Worm (Caenorhabditis elegans) whole organism, late embryonic: Measurements from ENCODE around the gene F38E11.9.

ENCODE experiments used
- C08G9.2 ChIP-seq: sonication (generic microtip); optimal IDR thresholded peaks from 2 replicates; lab custom pipeline; 2016; ENCODE audit warnings: mild to moderate bottlenecking, missing genetic modification characterization, moderate library complexity, missing compliant biosample characterization
- C38D4.7 ChIP-seq: fragments of 200-800 bp; sonication (Bioruptor generic); optimal IDR thresholded peaks from 2 replicates; lab custom pipeline; 2018; ENCODE audit warnings: mild to moderate bottlenecking, missing genetic modification characterization, moderate library complexity, missing compliant biosample characterization
- K02D7.2 ChIP-seq: sonication (generic microtip); optimal IDR thresholded peaks from 2 replicates; lab custom pipeline; 2017; ENCODE audit warnings: mild to moderate bottlenecking, missing genetic modification characterization, missing compliant biosample characterization
- T23F11.4 ChIP-seq: fragments of 200-800 bp; sonication (Bioruptor generic); optimal IDR thresholded peaks from 2 replicates; lab custom pipeline; 2018; ENCODE audit warnings: mild to moderate bottlenecking, missing genetic modification characterization, missing compliant biosample characterization
- Y22D7AL.16 ChIP-seq: sonication (generic microtip); optimal IDR thresholded peaks from 2 replicates; lab custom pipeline; 2016; ENCODE audit warnings: missing genetic modification characterization, missing compliant biosample characterization
- ama-1 ChIP-seq: fragments of 150-350 bp; optimal IDR thresholded peaks from 2 replicates; lab custom pipeline; 2014
- ceh-18 ChIP-seq: sonication (generic microtip); optimal IDR thresholded peaks from 2 replicates; lab custom pipeline; 2016; ENCODE audit warnings: missing genetic modification characterization, missing compliant biosample characterization
- ceh-19 ChIP-seq: fragments of 200-800 bp; sonication (Bioruptor generic); optimal IDR thresholded peaks from 2 replicates; lab custom pipeline; 2018; ENCODE audit warnings: mild to moderate bottlenecking, missing genetic modification characterization, missing compliant biosample characterization
- ceh-2 ChIP-seq: sonication (generic microtip); optimal IDR thresholded peaks from 2 replicates; lab custom pipeline; 2016; ENCODE audit warnings: missing genotype, missing genetic modification characterization, missing compliant biosample characterization
- ceh-22 ChIP-seq: sonication (generic microtip); optimal IDR thresholded peaks from 2 replicates; lab custom pipeline; 2017; ENCODE audit warnings: missing biosample characterization, missing genetic modification characterization
- ceh-30 ChIP-seq: fragments of 150-350 bp; optimal IDR thresholded peaks from 2 replicates; lab custom pipeline; 2014; ENCODE audit warnings: missing biosample characterization, missing genetic modification characterization
- ceh-31 ChIP-seq: sonication (generic microtip); optimal IDR thresholded peaks from 2 replicates; lab custom pipeline; 2016; ENCODE audit warnings: missing genetic modification characterization, missing compliant biosample characterization
- ceh-34 ChIP-seq: sonication (generic microtip); optimal IDR thresholded peaks from 2 replicates; lab custom pipeline; 2016; ENCODE audit warnings: mild to moderate bottlenecking, missing genetic modification characterization, missing compliant biosample characterization
- ceh-45 ChIP-seq: fragments of 200-800 bp; sonication (Bioruptor generic); IDR thresholded peaks from 2 replicates; pipeline ENCODE4 v1.3.6; 2022; ENCODE audit warnings: missing genetic modification reagents, missing genetic modification characterization, missing compliant biosample characterization
- ceh-48 ChIP-seq: sonication (generic microtip); optimal IDR thresholded peaks from 2 replicates; lab custom pipeline; 2016; ENCODE audit warnings: missing genetic modification characterization, inconsistent platforms, missing compliant biosample characterization
- ceh-9 ChIP-seq: sonication (generic microtip); optimal IDR thresholded peaks from 2 replicates; lab custom pipeline; 2016; ENCODE audit warnings: mild to moderate bottlenecking, missing genetic modification characterization, inconsistent platforms, missing compliant biosample characterization
- dve-1 ChIP-seq: sonication (generic microtip); optimal IDR thresholded peaks from 2 replicates; lab custom pipeline; 2017; ENCODE audit warnings: antibody characterized with exemption, mild to moderate bottlenecking, missing genetic modification characterization, missing compliant biosample characterization
- elt-2 ChIP-seq: sonication (generic microtip); optimal IDR thresholded peaks from 2 replicates; lab custom pipeline; 2016; ENCODE audit warnings: missing genetic modification reagents, missing genetic modification characterization, missing compliant biosample characterization
- ets-4 ChIP-seq: sonication (generic microtip); optimal IDR thresholded peaks from 2 replicates; lab custom pipeline; 2016; ENCODE audit warnings: missing genetic modification characterization, missing compliant biosample characterization
- eyg-1 ChIP-seq: sonication (generic microtip); optimal IDR thresholded peaks from 2 replicates; lab custom pipeline; 2016; ENCODE audit warnings: missing genotype, missing genetic modification characterization, missing compliant biosample characterization
- fkh-6 ChIP-seq: sonication (generic microtip); optimal IDR thresholded peaks from 2 replicates; lab custom pipeline; 2016; ENCODE audit warnings: missing genetic modification characterization, missing compliant biosample characterization
- hlh-15 ChIP-seq: sonication (generic microtip); optimal IDR thresholded peaks from 2 replicates; lab custom pipeline; 2016; ENCODE audit warnings: missing genetic modification characterization, missing compliant biosample characterization
- hlh-30 ChIP-seq: sonication (generic microtip); optimal IDR thresholded peaks from 2 replicates; lab custom pipeline; 2017; ENCODE audit warnings: antibody characterized with exemption, missing genetic modification characterization, missing compliant biosample characterization; ENCODE audit not compliant: insufficient read depth
- hlh-6 ChIP-seq: sonication (generic microtip); optimal IDR thresholded peaks from 2 replicates; lab custom pipeline; 2016; ENCODE audit warnings: missing genotype, missing genetic modification characterization, missing compliant biosample characterization
- lim-6 ChIP-seq: sonication (generic microtip); optimal IDR thresholded peaks from 2 replicates; lab custom pipeline; 2016; ENCODE audit warnings: missing genetic modification characterization, missing compliant biosample characterization
- mec-3 ChIP-seq: sonication (generic microtip); optimal IDR thresholded peaks from 2 replicates; lab custom pipeline; 2016; ENCODE audit warnings: borderline replicate concordance, missing genetic modification characterization, missing compliant biosample characterization
- nfya-1 ChIP-seq: sonication (generic microtip); optimal IDR thresholded peaks from 2 replicates; lab custom pipeline; 2017; ENCODE audit warnings: missing genetic modification characterization, mild to moderate bottlenecking, missing compliant biosample characterization, antibody characterized with exemption, moderate library complexity
- nhr-11 ChIP-seq: fragments of 150-350 bp; optimal IDR thresholded peaks from 2 replicates; lab custom pipeline; 2014; ENCODE audit warnings: missing biosample characterization, missing genetic modification characterization
- nhr-232 ChIP-seq: sonication (generic microtip); optimal IDR thresholded peaks from 2 replicates; lab custom pipeline; 2016; ENCODE audit warnings: missing genetic modification characterization, missing compliant biosample characterization
- pag-3 ChIP-seq: sonication (generic microtip); optimal IDR thresholded peaks from 2 replicates; lab custom pipeline; 2016; ENCODE audit warnings: missing compliant biosample characterization, missing genetic modification characterization, borderline replicate concordance
- pat-9 ChIP-seq: fragments of 200-800 bp; sonication (Bioruptor generic); optimal IDR thresholded peaks from 2 replicates; lab custom pipeline; 2018; ENCODE audit warnings: mild to moderate bottlenecking, missing genetic modification characterization, moderate library complexity, missing compliant biosample characterization
- pha-4 ChIP-seq: fragments of 150-350 bp; optimal IDR thresholded peaks from 2 replicates; lab custom pipeline; 2018; ENCODE audit warnings: missing biosample characterization, missing genetic modification reagents, missing genetic modification characterization
- pqm-1 ChIP-seq: sonication (generic microtip); optimal IDR thresholded peaks from 2 replicates; lab custom pipeline; 2016; ENCODE audit warnings: missing genetic modification characterization, missing compliant biosample characterization
- pros-1 ChIP-seq: fragments of 150-350 bp; optimal IDR thresholded peaks from 2 replicates; lab custom pipeline; 2014; ENCODE audit warnings: missing biosample characterization, missing genetic modification reagents, missing genetic modification characterization
- ref-2 ChIP-seq: sonication (generic microtip); optimal IDR thresholded peaks from 2 replicates; lab custom pipeline; 2016; ENCODE audit warnings: missing genetic modification characterization, missing compliant biosample characterization
- rnt-1 ChIP-seq: sonication (generic microtip); optimal IDR thresholded peaks from 2 replicates; lab custom pipeline; 2016; ENCODE audit warnings: missing genetic modification characterization, missing compliant biosample characterization
- sdc-2 ChIP-seq: sonication (generic microtip); optimal IDR thresholded peaks from 2 replicates; lab custom pipeline; 2016; ENCODE audit warnings: missing genotype, missing genetic modification characterization, missing compliant biosample characterization
- sox-2 ChIP-seq: fragments of 200-800 bp; sonication (Bioruptor generic); IDR thresholded peaks from 2 replicates; pipeline ENCODE4 v1.3.6; 2022; ENCODE audit warnings: missing genetic modification reagents, missing genetic modification characterization, missing compliant biosample characterization
- tbx-2 ChIP-seq: sonication (generic microtip); optimal IDR thresholded peaks from 2 replicates; lab custom pipeline; 2016; ENCODE audit warnings: missing genetic modification characterization, missing compliant biosample characterization
- tbx-7 ChIP-seq: sonication (generic microtip); optimal IDR thresholded peaks from 2 replicates; lab custom pipeline; 2016; ENCODE audit warnings: missing genotype, missing genetic modification characterization, missing compliant biosample characterization
- unc-3 ChIP-seq, 2 experiments: fragments of 200-800 bp in 1 of 2; sonication (Bioruptor generic) in 1 of 2; sonication (generic microtip) in 1 of 2; conservative IDR thresholded peaks in 1 of 2; optimal IDR thresholded peaks in 1 of 2; 2 replicates each; pipeline versions ENCODE4 v1.3.6 to Lab custom; 2016 to 2022; ENCODE audit warnings: missing compliant biosample characterization in 2 of 2, missing genetic modification characterization in 2 of 2, missing genetic modification reagents in 1 of 2

Gene F38E11.9

DNA sequence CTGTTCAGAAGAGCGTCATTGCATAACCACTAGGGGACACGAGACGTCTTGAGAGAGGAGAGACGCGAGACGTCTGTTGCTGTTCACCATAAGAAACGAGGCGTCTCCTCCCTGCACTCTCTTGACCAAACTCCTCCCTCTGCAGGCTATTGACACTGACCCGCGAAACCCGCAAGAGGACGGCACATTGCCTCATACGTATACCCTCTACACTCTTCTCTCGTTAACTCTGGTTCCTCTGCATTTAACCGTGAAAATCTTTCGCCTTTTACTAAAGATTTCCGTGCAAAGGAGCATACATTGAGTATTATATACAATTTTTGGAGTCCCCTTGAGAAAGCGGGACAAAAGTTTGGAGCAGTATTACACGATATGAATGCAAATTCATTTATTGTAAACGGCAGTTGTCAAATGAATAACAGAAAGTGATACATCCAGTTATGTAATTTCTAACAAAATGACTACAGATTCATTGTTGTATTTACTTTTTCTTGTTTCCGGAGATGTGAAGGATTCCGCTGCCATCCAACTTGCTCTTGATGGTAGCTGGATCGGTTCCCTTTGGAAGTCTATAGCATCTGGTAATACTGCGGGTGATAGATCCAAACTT, 682 bp upstream of the F38E11.9 start (continued):
- TF ChIP-seq tbx-7 (tag; lab: Kevin White, UChicago) (peak; percentile 6), pag-3 (tag; lab: Kevin White, UChicago) (no peak), Y22D7AL.16 (tag; lab: Kevin White, UChicago) (no peak), unc-3 (GFP tag; conservative IDR thresholded peaks at IDR 0.05; lab: Robert Waterston, UW) (no peak), unc-3 (tag; optimal IDR thresholded peaks at IDR 0.05; lab: Kevin White, UChicago) (no peak), mec-3 (tag; lab: Kevin White, UChicago) (no peak), ref-2 (tag; lab: Kevin White, UChicago) (peak; percentile 76), T23F11.4 (GFP tag; lab: Kevin White, UChicago) (no peak), pha-4 (no peak), ceh-48 (tag; lab: Kevin White, UChicago) (peak; percentile 7), C08G9.2 (tag; lab: Kevin White, UChicago) (peak; percentile 6), ceh-34 (tag; lab: Kevin White, UChicago) (peak; percentile 82), hlh-15 (tag; lab: Kevin White, UChicago) (no peak), nhr-232 (tag; lab: Kevin White, UChicago) (no peak), fkh-6 (tag; lab: Kevin White, UChicago) (peak; percentile 23), sox-2 (peak; percentile 33; the same call in 1 of the 2 replicates), pros-1 (tag; lab: Kevin White, UChicago) (peak; percentile 61), ceh-22 (peak; percentile 16), rnt-1 (peak; percentile 67), ceh-18 (peak; percentile 77), hlh-6 (tag; lab: Kevin White, UChicago) (no peak), nhr-11 (tag; lab: Kevin White, UChicago) (no peak), pqm-1 (tag; lab: Kevin White, UChicago) (no peak), ets-4 (peak; percentile 61), ama-1 (lab: Kevin White, UChicago) (peak; percentile 97), ceh-30 (tag; lab: Kevin White, UChicago) (peak; percentile 61), C38D4.7 (GFP tag; lab: Kevin White, UChicago) (no peak), ceh-19 (GFP tag; lab: Kevin White, UChicago) (peak; percentile 36)

ce11 chrIV:9442106-9442532, 1.7 kb downstream of the F38E11.9 start:
- peak; percentile 93 for TF ChIP-seq elt-2 (tag; lab: Kevin White, UChicago)
- TF ChIP-seq ceh-19 (GFP tag; lab: Kevin White, UChicago) = no peak
- TF ChIP-seq, all 69 proteins: peak for 1

DNA sequence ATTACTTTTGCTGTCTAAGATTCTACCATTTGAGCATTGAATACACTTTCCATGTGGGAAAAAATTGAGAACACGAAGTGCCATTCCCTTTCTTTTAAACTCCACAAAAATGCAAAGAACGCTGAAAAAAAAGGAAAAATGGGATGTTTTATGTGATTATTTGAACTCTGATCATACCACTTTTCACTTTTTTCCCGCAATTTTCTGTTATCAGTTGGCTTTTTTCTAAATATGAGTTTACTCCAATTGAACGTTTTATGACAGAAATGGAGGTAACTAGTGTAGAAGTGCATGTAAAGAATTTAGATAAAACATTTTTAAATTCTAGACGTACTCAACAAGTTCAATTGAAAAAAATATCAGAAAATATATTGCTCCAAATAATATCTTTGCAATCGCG, 2.4 kb downstream of the F38E11.9 start:
- TF ChIP-seq ceh-45 (no peak), hlh-30 (tag; lab: Kevin White, UChicago) (no peak), ama-1 (lab: Kevin White, UChicago) (no peak), hlh-6 (tag; lab: Kevin White, UChicago) (no peak), ceh-9 (no peak), eyg-1 (no peak), ceh-30 (tag; lab: Kevin White, UChicago) (no peak), pat-9 (tag; lab: Kevin White, UChicago) (no peak), lim-6 (tag; lab: Kevin White, UChicago) (no peak), K02D7.2 (no peak)

- TF ChIP-seq nfya-1 (tag; lab: Kevin White, UChicago) (peak; percentile 12), sdc-2 (tag; lab: Kevin White, UChicago) (no peak), unc-3 (GFP tag; conservative IDR thresholded peaks at IDR 0.05; lab: Robert Waterston, UW) (no peak), unc-3 (tag; optimal IDR thresholded peaks at IDR 0.05; lab: Kevin White, UChicago) (no peak), ceh-2 (tag; lab: Kevin White, UChicago) (peak; percentile 1), ama-1 (lab: Kevin White, UChicago) (no peak), nhr-11 (tag; lab: Kevin White, UChicago) (no peak), tbx-2 (tag; lab: Kevin White, UChicago) (peak; percentile 14), mec-3 (tag; lab: Kevin White, UChicago) (no peak), C08G9.2 (tag; lab: Kevin White, UChicago) (no peak), nhr-232 (tag; lab: Kevin White, UChicago) (no peak), K02D7.2 (no peak), ceh-31 (peak; percentile 6), dve-1 (tag; lab: Kevin White, UChicago) (no peak), hlh-30 (tag; lab: Kevin White, UChicago) (no peak)
Observed at ce11 chrIV:9440880-9441336, 2.9 kb downstream of the F38E11.9 start, which contains the start of gene idh-1. TSS of gene idh-1 (minus strand) at chrIV:9441107.
